Fruit fly (Drosophila melanogaster): Measurements from ENCODE around the gene CG31445.

DNA sequence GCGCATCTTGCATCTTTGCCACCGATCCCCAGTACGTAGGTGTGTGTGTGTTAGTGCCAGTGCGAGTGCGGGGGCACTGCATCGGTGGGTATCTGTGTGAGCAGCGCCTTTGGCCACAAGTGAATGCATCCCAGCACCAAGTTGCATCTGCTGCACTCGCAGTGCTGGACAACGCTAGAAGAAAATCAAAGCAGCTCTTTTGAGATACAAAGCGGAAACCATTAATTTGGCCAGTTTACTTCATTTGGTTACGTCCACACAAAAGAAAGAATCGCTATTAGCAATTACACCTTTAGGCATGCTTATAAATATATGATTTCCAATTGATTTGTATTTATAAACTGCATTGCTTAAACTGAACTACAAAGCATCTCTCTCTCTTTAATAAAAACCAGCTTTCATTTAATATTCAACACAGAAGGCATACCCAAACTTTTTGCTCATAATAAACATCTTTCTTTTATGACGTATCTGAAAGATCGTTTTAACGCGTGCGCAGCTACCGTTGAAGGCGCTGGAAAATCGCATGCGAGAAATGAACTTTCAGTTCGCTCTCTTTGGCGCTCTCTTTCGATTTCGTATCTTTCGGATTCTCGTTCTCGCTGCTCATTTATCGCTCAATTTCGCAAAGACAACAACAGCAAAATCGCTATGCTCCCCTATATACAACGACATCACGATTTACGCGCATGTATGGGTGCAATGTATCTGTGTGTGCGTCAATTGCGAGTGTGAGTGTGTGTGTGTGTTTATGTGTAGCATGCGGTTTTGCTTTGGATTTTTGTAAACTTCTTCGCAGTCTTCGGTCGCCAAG lies 38.2 kb downstream of the CG31445 start:
- TF ChIP-seq lola (GFP tag; optimal IDR thresholded peaks at IDR 0.05) (no peak), h (GFP tag; optimal IDR thresholded peaks at IDR 0.05) (no peak), Jra (GFP tag; optimal IDR thresholded peaks at IDR 0.05) (no peak), Abd-B (GFP tag; optimal IDR thresholded peaks at IDR 0.05) (no peak), usp (GFP tag; optimal IDR thresholded peaks at IDR 0.05) (no peak), OdsH (GFP tag; optimal IDR thresholded peaks at IDR 0.05) (no peak), Vsx2 (GFP tag; optimal IDR thresholded peaks at IDR 0.05; ENCODE audit: partially characterized antibody) (peak; percentile 41), Hnf4 (GFP tag; optimal IDR thresholded peaks at IDR 0.05) (no peak), dmrt93B (GFP tag; optimal IDR thresholded peaks at IDR 0.05) (no peak)
